Worm (Caenorhabditis elegans) whole organism, late embryonic: ENCODE results near the gene C34F6.1.
A peak's percentile ranks its signal among the peaks of the same experiment; 100 is the strongest.

Experiments
- T23F11.4 ChIP-seq: fragments of 200-800 bp; sonication (Bioruptor generic); optimal IDR thresholded peaks from 2 replicates; lab custom pipeline; 2018; ENCODE audit warnings: mild to moderate bottlenecking, missing genetic modification characterization, missing compliant biosample characterization
- dve-1 ChIP-seq: sonication (generic microtip); optimal IDR thresholded peaks from 2 replicates; lab custom pipeline; 2017; ENCODE audit warnings: antibody characterized with exemption, mild to moderate bottlenecking, missing genetic modification characterization, missing compliant biosample characterization
- hlh-30 ChIP-seq: sonication (generic microtip); optimal IDR thresholded peaks from 2 replicates; lab custom pipeline; 2017; ENCODE audit warnings: antibody characterized with exemption, missing genetic modification characterization, missing compliant biosample characterization; ENCODE audit not compliant: insufficient read depth

ce11 chrX:11206953-11207352 lies 10.3 kb upstream of the C34F6.1 start, which contains the start of gene hst-2:
- TF ChIP-seq T23F11.4, result peak; percentile 3
- TF ChIP-seq dve-1, result no peak
- peak; percentile 28 for TF ChIP-seq hlh-30 (tag; lab: Kevin White, UChicago)
